Worm (Caenorhabditis elegans): ENCODE data around the gene F46C5.9.
A peak's percentile ranks its signal among the peaks of the same experiment; 100 is the strongest.

F46C5.9 gene

DNA sequence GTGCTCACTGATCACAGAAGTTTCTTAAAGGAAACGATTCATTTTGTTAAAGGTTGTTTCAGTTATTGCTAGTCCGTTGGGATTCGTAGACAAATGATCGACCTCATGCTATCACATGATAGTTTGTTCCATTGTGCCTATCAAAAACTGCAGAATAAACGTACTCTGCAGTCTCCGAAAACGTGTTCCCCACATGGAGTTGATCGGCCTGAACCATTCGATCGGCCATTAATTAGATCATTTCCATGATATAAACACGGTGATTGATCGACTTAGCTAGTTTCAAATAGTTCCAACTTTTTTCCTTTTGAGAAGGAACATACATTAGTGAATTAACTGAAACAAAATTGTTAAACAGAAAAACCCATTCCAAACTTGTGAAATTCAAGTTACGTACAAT lies 12.2 kb upstream of the F46C5.9 start:
- no peak for TF ChIP-seq ceh-20 (GFP tag; IDR thresholded peaks at IDR 0.05)
- TF ChIP-seq daf-8 (GFP tag; IDR thresholded peaks at IDR 0.05): no peak
- peak; percentile 2 for TF ChIP-seq nhr-10 (tag; optimal IDR thresholded peaks at IDR 0.05)
- TF ChIP-seq daf-12 (tag; optimal IDR thresholded peaks at IDR 0.05): no peak
- no peak for TF ChIP-seq hif-1 (tag; optimal IDR thresholded peaks at IDR 0.05)
- peak; percentile 98 for TF ChIP-seq mxl-3 (GFP tag; optimal IDR thresholded peaks at IDR 0.05)
- peak in 1 of 2 experiments; percentile 64 for TF ChIP-seq mdl-1 (tag; optimal IDR thresholded peaks at IDR 0.05)
- TF ChIP-seq dmd-9 (GFP tag; IDR thresholded peaks at IDR 0.05): no peak
- no peak for TF ChIP-seq snpc-4 (tag; optimal IDR thresholded peaks at IDR 0.05)
- TF ChIP-seq ztf-7 (tag; optimal IDR thresholded peaks at IDR 0.05): no peak
- TF ChIP-seq dve-1 (tag; optimal IDR thresholded peaks at IDR 0.05; ENCODE audit: insufficient read depth): peak; percentile 20
- TF ChIP-seq hlh-11 (tag; optimal IDR thresholded peaks at IDR 0.05): peak; percentile 56
- TF ChIP-seq egl-27 (tag; optimal IDR thresholded peaks at IDR 0.05): no peak
- no peak for TF ChIP-seq cey-2 (tag; optimal IDR thresholded peaks at IDR 0.05; ENCODE audit: borderline replicate concordance, insufficient read depth)
- no peak for TF ChIP-seq sdz-12 (GFP tag; optimal IDR thresholded peaks at IDR 0.05)
- no peak for TF ChIP-seq ceh-62 (tag; optimal IDR thresholded peaks at IDR 0.05)
- TF ChIP-seq mxl-2 (GFP tag; conservative IDR thresholded peaks at IDR 0.05): no peak
- TF ChIP-seq ceh-28 (tag; optimal IDR thresholded peaks at IDR 0.05): no peak
- TF ChIP-seq saeg-2 (GFP tag; IDR thresholded peaks at IDR 0.05): 0 out of 2 replicates have a peak, but pooled peaks have one; percentile 26
- no peak for TF ChIP-seq F10B5.3 (tag; optimal IDR thresholded peaks at IDR 0.05)
- TF ChIP-seq hmg-1.1 (GFP tag; IDR thresholded peaks at IDR 0.05): no peak
- no peak for TF ChIP-seq nhr-25 (tag; optimal IDR thresholded peaks at IDR 0.05; ENCODE audit: borderline replicate concordance, insufficient read depth)
- TF ChIP-seq lin-15B (tag; optimal IDR thresholded peaks at IDR 0.05): no peak
- TF ChIP-seq lim-7 (GFP tag; IDR thresholded peaks at IDR 0.05): no peak
- no peak for TF ChIP-seq fos-1 (tag; optimal IDR thresholded peaks at IDR 0.05)
- TF ChIP-seq ZK337.2 (GFP tag; IDR thresholded peaks at IDR 0.05): no peak
- TF ChIP-seq pqm-1 (tag; optimal IDR thresholded peaks at IDR 0.05): no peak
- TF ChIP-seq zag-1 (tag; optimal IDR thresholded peaks at IDR 0.05): no peak
- peak; percentile 93 for TF ChIP-seq nhr-48 (tag; optimal IDR thresholded peaks at IDR 0.05)
- TF ChIP-seq duxl-1 (tag; optimal IDR thresholded peaks at IDR 0.05; ENCODE audit: poor library complexity): no peak
- TF ChIP-seq tra-1 (GFP tag; IDR thresholded peaks at IDR 0.05): 0 out of 2 replicates have a peak, but pooled peaks have one; percentile 16
- peak in 1 of 2 experiments; percentile 0 for TF ChIP-seq lsy-2 (tag; optimal IDR thresholded peaks at IDR 0.05)
- peak in 1 of 2 experiments; percentile 97 for TF ChIP-seq unc-62 (GFP tag; optimal IDR thresholded peaks at IDR 0.05 in 1 of 2)
- no peak for TF ChIP-seq unc-62 (tag; optimal IDR thresholded peaks at IDR 0.05)
- no peak for TF ChIP-seq snpc-1.2 (GFP tag; IDR thresholded peaks at IDR 0.05)
- TF ChIP-seq unc-39 (tag; optimal IDR thresholded peaks at IDR 0.05): no peak
- no peak for TF ChIP-seq aly-2 (tag; optimal IDR thresholded peaks at IDR 0.05)
- no peak for TF ChIP-seq D1046.2 (GFP tag; IDR thresholded peaks at IDR 0.05)
- TF ChIP-seq nhr-6 (tag; optimal IDR thresholded peaks at IDR 0.05): no peak
- no peak for TF ChIP-seq nhr-77 (tag; optimal IDR thresholded peaks at IDR 0.05)
- TF ChIP-seq ZK546.5 (tag; optimal IDR thresholded peaks at IDR 0.05): no peak
- peak; percentile 76 for TF ChIP-seq nhr-28 (tag; optimal IDR thresholded peaks at IDR 0.05)
- no peak for TF ChIP-seq Y48G9A.11 (GFP tag; IDR thresholded peaks at IDR 0.05)
- no peak for TF ChIP-seq nhr-76 (tag; optimal IDR thresholded peaks at IDR 0.05)
- TF ChIP-seq skn-1 (tag; optimal IDR thresholded peaks at IDR 0.05): no peak
- no peak for TF ChIP-seq F44E2.7 (GFP tag; IDR thresholded peaks at IDR 0.05)
- TF ChIP-seq egl-43 (GFP tag; IDR thresholded peaks at IDR 0.05): no peak
- TF ChIP-seq Y5F2A.4 (GFP tag; optimal IDR thresholded peaks at IDR 0.05): no peak
- TF ChIP-seq php-3 (GFP tag; IDR thresholded peaks at IDR 0.05): no peak
- no peak for TF ChIP-seq nhr-102 (tag; optimal IDR thresholded peaks at IDR 0.05)
- peak; percentile 57 for TF ChIP-seq hlh-30 (tag; optimal IDR thresholded peaks at IDR 0.05; ENCODE audit: insufficient read depth)
- no peak for TF ChIP-seq lir-3 (tag; optimal IDR thresholded peaks at IDR 0.05)
